Worm (Caenorhabditis elegans) whole organism, late embryonic: Measurements from ENCODE around the gene atat-2.

Experiments
- C08G9.2 ChIP-seq: sonication (generic microtip); optimal IDR thresholded peaks from 2 replicates; lab custom pipeline; 2016; ENCODE audit warnings: mild to moderate bottlenecking, missing genetic modification characterization, moderate library complexity, missing compliant biosample characterization
- C38D4.7 ChIP-seq: fragments of 200-800 bp; sonication (Bioruptor generic); optimal IDR thresholded peaks from 2 replicates; lab custom pipeline; 2018; ENCODE audit warnings: mild to moderate bottlenecking, missing genetic modification characterization, moderate library complexity, missing compliant biosample characterization
- K02D7.2 ChIP-seq: sonication (generic microtip); optimal IDR thresholded peaks from 2 replicates; lab custom pipeline; 2017; ENCODE audit warnings: mild to moderate bottlenecking, missing genetic modification characterization, missing compliant biosample characterization
- K09A11.1 ChIP-seq: sonication (generic microtip); optimal IDR thresholded peaks from 2 replicates; lab custom pipeline; 2017; ENCODE audit warnings: antibody characterized with exemption, mild to moderate bottlenecking, missing genetic modification characterization, missing compliant biosample characterization; ENCODE audit not compliant: insufficient read depth
- Y22D7AL.16 ChIP-seq: sonication (generic microtip); optimal IDR thresholded peaks from 2 replicates; lab custom pipeline; 2016; ENCODE audit warnings: missing genetic modification characterization, missing compliant biosample characterization
- ahr-1 ChIP-seq: sonication (generic microtip); optimal IDR thresholded peaks from 2 replicates; lab custom pipeline; 2016; ENCODE audit warnings: missing genetic modification characterization, missing compliant biosample characterization
- ama-1 ChIP-seq: fragments of 150-350 bp; optimal IDR thresholded peaks from 2 replicates; lab custom pipeline; 2014
- ceh-14 ChIP-seq: sonication (generic microtip); optimal IDR thresholded peaks from 2 replicates; lab custom pipeline; 2016; ENCODE audit warnings: missing genotype, missing genetic modification characterization, missing compliant biosample characterization
- ceh-18 ChIP-seq: sonication (generic microtip); optimal IDR thresholded peaks from 2 replicates; lab custom pipeline; 2016; ENCODE audit warnings: missing genetic modification characterization, missing compliant biosample characterization
- ceh-19 ChIP-seq: fragments of 200-800 bp; sonication (Bioruptor generic); optimal IDR thresholded peaks from 2 replicates; lab custom pipeline; 2018; ENCODE audit warnings: mild to moderate bottlenecking, missing genetic modification characterization, missing compliant biosample characterization
- ceh-30 ChIP-seq: fragments of 150-350 bp; optimal IDR thresholded peaks from 2 replicates; lab custom pipeline; 2014; ENCODE audit warnings: missing biosample characterization, missing genetic modification characterization
- ceh-31 ChIP-seq: sonication (generic microtip); optimal IDR thresholded peaks from 2 replicates; lab custom pipeline; 2016; ENCODE audit warnings: missing genetic modification characterization, missing compliant biosample characterization
- ceh-34 ChIP-seq: sonication (generic microtip); optimal IDR thresholded peaks from 2 replicates; lab custom pipeline; 2016; ENCODE audit warnings: mild to moderate bottlenecking, missing genetic modification characterization, missing compliant biosample characterization
- ceh-45 ChIP-seq: fragments of 200-800 bp; sonication (Bioruptor generic); IDR thresholded peaks from 2 replicates; pipeline ENCODE4 v1.3.6; 2022; ENCODE audit warnings: missing genetic modification reagents, missing genetic modification characterization, missing compliant biosample characterization
- ceh-48 ChIP-seq: sonication (generic microtip); optimal IDR thresholded peaks from 2 replicates; lab custom pipeline; 2016; ENCODE audit warnings: missing genetic modification characterization, inconsistent platforms, missing compliant biosample characterization
- ceh-9 ChIP-seq: sonication (generic microtip); optimal IDR thresholded peaks from 2 replicates; lab custom pipeline; 2016; ENCODE audit warnings: mild to moderate bottlenecking, missing genetic modification characterization, inconsistent platforms, missing compliant biosample characterization
- che-1 ChIP-seq: sonication (generic microtip); optimal IDR thresholded peaks from 2 replicates; lab custom pipeline; 2016; ENCODE audit warnings: mild to moderate bottlenecking, missing genetic modification characterization, missing compliant biosample characterization
- dmd-4 ChIP-seq: sonication (generic microtip); optimal IDR thresholded peaks from 2 replicates; lab custom pipeline; 2016; ENCODE audit warnings: borderline replicate concordance, missing genetic modification characterization, missing compliant biosample characterization
- dve-1 ChIP-seq: sonication (generic microtip); optimal IDR thresholded peaks from 2 replicates; lab custom pipeline; 2017; ENCODE audit warnings: antibody characterized with exemption, mild to moderate bottlenecking, missing genetic modification characterization, missing compliant biosample characterization
- elt-2 ChIP-seq: sonication (generic microtip); optimal IDR thresholded peaks from 2 replicates; lab custom pipeline; 2016; ENCODE audit warnings: missing genetic modification reagents, missing genetic modification characterization, missing compliant biosample characterization
- elt-4 ChIP-seq: sonication (generic microtip); optimal IDR thresholded peaks from 2 replicates; lab custom pipeline; 2016; ENCODE audit warnings: missing genetic modification characterization, missing compliant biosample characterization
- ets-4 ChIP-seq: sonication (generic microtip); optimal IDR thresholded peaks from 2 replicates; lab custom pipeline; 2016; ENCODE audit warnings: missing genetic modification characterization, missing compliant biosample characterization
- fax-1 ChIP-seq: sonication (generic microtip); optimal IDR thresholded peaks from 2 replicates; lab custom pipeline; 2016; ENCODE audit warnings: missing genotype, missing genetic modification characterization, missing compliant biosample characterization
- fkh-6 ChIP-seq: sonication (generic microtip); optimal IDR thresholded peaks from 2 replicates; lab custom pipeline; 2016; ENCODE audit warnings: missing genetic modification characterization, missing compliant biosample characterization
- gmeb-2 ChIP-seq: sonication (generic microtip); optimal IDR thresholded peaks from 2 replicates; lab custom pipeline; 2016; ENCODE audit warnings: missing genetic modification characterization, inconsistent platforms, missing compliant biosample characterization
- hlh-15 ChIP-seq: sonication (generic microtip); optimal IDR thresholded peaks from 2 replicates; lab custom pipeline; 2016; ENCODE audit warnings: missing genetic modification characterization, missing compliant biosample characterization
- hlh-30 ChIP-seq: sonication (generic microtip); optimal IDR thresholded peaks from 2 replicates; lab custom pipeline; 2017; ENCODE audit warnings: antibody characterized with exemption, missing genetic modification characterization, missing compliant biosample characterization; ENCODE audit not compliant: insufficient read depth
- hlh-6 ChIP-seq: sonication (generic microtip); optimal IDR thresholded peaks from 2 replicates; lab custom pipeline; 2016; ENCODE audit warnings: missing genotype, missing genetic modification characterization, missing compliant biosample characterization
- lim-6 ChIP-seq: sonication (generic microtip); optimal IDR thresholded peaks from 2 replicates; lab custom pipeline; 2016; ENCODE audit warnings: missing genetic modification characterization, missing compliant biosample characterization
- lin-11 ChIP-seq: fragments of 200-800 bp; sonication (Bioruptor generic); optimal IDR thresholded peaks from 2 replicates; lab custom pipeline; 2018; ENCODE audit warnings: mild to moderate bottlenecking, missing genetic modification characterization, missing compliant biosample characterization
- madf-2 ChIP-seq: sonication (generic microtip); optimal IDR thresholded peaks from 2 replicates; lab custom pipeline; 2017; ENCODE audit warnings: missing genetic modification characterization, missing compliant biosample characterization
- nhr-11 ChIP-seq: fragments of 150-350 bp; optimal IDR thresholded peaks from 2 replicates; lab custom pipeline; 2014; ENCODE audit warnings: missing biosample characterization, missing genetic modification characterization
- nhr-232 ChIP-seq: sonication (generic microtip); optimal IDR thresholded peaks from 2 replicates; lab custom pipeline; 2016; ENCODE audit warnings: missing genetic modification characterization, missing compliant biosample characterization
- pag-3 ChIP-seq: sonication (generic microtip); optimal IDR thresholded peaks from 2 replicates; lab custom pipeline; 2016; ENCODE audit warnings: missing compliant biosample characterization, missing genetic modification characterization, borderline replicate concordance
- pat-9 ChIP-seq: fragments of 200-800 bp; sonication (Bioruptor generic); optimal IDR thresholded peaks from 2 replicates; lab custom pipeline; 2018; ENCODE audit warnings: mild to moderate bottlenecking, missing genetic modification characterization, moderate library complexity, missing compliant biosample characterization
- pqm-1 ChIP-seq: sonication (generic microtip); optimal IDR thresholded peaks from 2 replicates; lab custom pipeline; 2016; ENCODE audit warnings: missing genetic modification characterization, missing compliant biosample characterization
- ref-2 ChIP-seq: sonication (generic microtip); optimal IDR thresholded peaks from 2 replicates; lab custom pipeline; 2016; ENCODE audit warnings: missing genetic modification characterization, missing compliant biosample characterization
- rnt-1 ChIP-seq: sonication (generic microtip); optimal IDR thresholded peaks from 2 replicates; lab custom pipeline; 2016; ENCODE audit warnings: missing genetic modification characterization, missing compliant biosample characterization
- sdc-2 ChIP-seq: sonication (generic microtip); optimal IDR thresholded peaks from 2 replicates; lab custom pipeline; 2016; ENCODE audit warnings: missing genotype, missing genetic modification characterization, missing compliant biosample characterization
- tbx-2 ChIP-seq: sonication (generic microtip); optimal IDR thresholded peaks from 2 replicates; lab custom pipeline; 2016; ENCODE audit warnings: missing genetic modification characterization, missing compliant biosample characterization
- ttx-3 ChIP-seq: sonication (generic microtip); optimal IDR thresholded peaks from 2 replicates; lab custom pipeline; 2016; ENCODE audit warnings: missing genetic modification reagents, missing genetic modification characterization, missing compliant biosample characterization
- unc-42 ChIP-seq: sonication (generic microtip); optimal IDR thresholded peaks from 2 replicates; lab custom pipeline; 2016; ENCODE audit warnings: missing genotype, missing genetic modification characterization, missing compliant biosample characterization
- zip-5 ChIP-seq: sonication (generic microtip); optimal IDR thresholded peaks from 2 replicates; lab custom pipeline; 2016; ENCODE audit warnings: missing genetic modification characterization, missing compliant biosample characterization
- ztf-16 ChIP-seq: sonication (generic microtip); optimal IDR thresholded peaks from 2 replicates; lab custom pipeline; 2017; ENCODE audit warnings: missing genetic modification characterization, missing compliant biosample characterization

Gene atat-2

ce11 chrX:5801156-5801592 lies 47.7 kb upstream of the atat-2 start (continued):
- TF ChIP-seq ceh-45 (peak; percentile 83), lin-11 (peak; percentile 77), ceh-18 (tag; lab: Kevin White, UChicago) (peak; percentile 85), zip-5 (tag; lab: Kevin White, UChicago) (peak; percentile 36), ama-1 (lab: Kevin White, UChicago) (no peak), hlh-6 (tag; lab: Kevin White, UChicago) (peak; percentile 77), nhr-11 (tag; lab: Kevin White, UChicago) (no peak), ceh-30 (tag; lab: Kevin White, UChicago) (peak; percentile 78), ets-4 (tag; lab: Kevin White, UChicago) (peak; percentile 69), fax-1 (tag; lab: Kevin White, UChicago) (peak; percentile 86), tbx-2 (tag; lab: Kevin White, UChicago) (peak; percentile 82), ceh-48 (tag; lab: Kevin White, UChicago) (peak; percentile 78), che-1 (peak; percentile 82), ceh-9 (tag; lab: Kevin White, UChicago) (peak; percentile 82), pat-9 (peak; percentile 87), ceh-31 (tag; lab: Kevin White, UChicago) (peak; percentile 84), K09A11.1 (tag; lab: Kevin White, UChicago) (peak; percentile 60), Y22D7AL.16 (peak; percentile 72), C08G9.2 (tag; lab: Kevin White, UChicago) (peak; percentile 77), C38D4.7 (peak; percentile 80), ttx-3 (peak; percentile 78), pqm-1 (tag; lab: Kevin White, UChicago) (peak; percentile 91), hlh-30 (tag; lab: Kevin White, UChicago) (peak; percentile 41), lim-6 (tag; lab: Kevin White, UChicago) (peak; percentile 82), K02D7.2 (tag; lab: Kevin White, UChicago) (peak; percentile 79), dve-1 (tag; lab: Kevin White, UChicago) (peak; percentile 89)

ce11 chrX:5802582-5802981 lies 46.3 kb upstream of the atat-2 start:
- TF ChIP-seq ahr-1 (tag; lab: Kevin White, UChicago) (no peak), hlh-15 (tag; lab: Kevin White, UChicago) (no peak), unc-42 (tag; lab: Kevin White, UChicago) (peak; percentile 65), ceh-31 (tag; lab: Kevin White, UChicago) (peak; percentile 49), ets-4 (tag; lab: Kevin White, UChicago) (no peak), madf-2 (tag; lab: Kevin White, UChicago) (no peak), ceh-18 (tag; lab: Kevin White, UChicago) (no peak), rnt-1 (tag; lab: Kevin White, UChicago) (no peak)

ce11 chrX:5803492-5803891 lies 45.4 kb upstream of the atat-2 start:
- TF ChIP-seq C08G9.2 (tag; lab: Kevin White, UChicago) (no peak), lim-6 (tag; lab: Kevin White, UChicago) (no peak), gmeb-2 (tag; lab: Kevin White, UChicago) (no peak), elt-2 (tag; lab: Kevin White, UChicago) (no peak), rnt-1 (tag; lab: Kevin White, UChicago) (no peak), ref-2 (tag; lab: Kevin White, UChicago) (no peak), ceh-14 (tag; lab: Kevin White, UChicago) (no peak), fkh-6 (no peak)

- no peak for TF ChIP-seq hlh-30 (tag; lab: Kevin White, UChicago)
- no peak for TF ChIP-seq lin-11
- TF ChIP-seq elt-4 (tag; lab: Kevin White, UChicago) = no peak
- TF ChIP-seq ttx-3 = no peak
- no peak for TF ChIP-seq Y22D7AL.16
- TF ChIP-seq elt-2 (tag; lab: Kevin White, UChicago) = no peak
- TF ChIP-seq pqm-1 (tag; lab: Kevin White, UChicago) = no peak
- no peak for TF ChIP-seq dmd-4 (tag; lab: Kevin White, UChicago)
- no peak for TF ChIP-seq pag-3 (tag; lab: Kevin White, UChicago)
- TF ChIP-seq ztf-16 (tag; lab: Kevin White, UChicago) = no peak
- no peak for TF ChIP-seq nhr-11 (tag; lab: Kevin White, UChicago)
- no peak for TF ChIP-seq K09A11.1 (tag; lab: Kevin White, UChicago)
- no peak for TF ChIP-seq C08G9.2 (tag; lab: Kevin White, UChicago)
- TF ChIP-seq ceh-34 (tag; lab: Kevin White, UChicago) = no peak
- TF ChIP-seq nhr-232 (tag; lab: Kevin White, UChicago) = no peak
- no peak for TF ChIP-seq sdc-2 (tag; lab: Kevin White, UChicago)
- no peak for TF ChIP-seq ceh-19 (GFP tag; lab: Kevin White, UChicago)
- TF ChIP-seq ceh-45 = no peak
- TF ChIP-seq, all 69 proteins: peak for 0
These were observed 42.9 kb upstream of the atat-2 start, which contains the start of gene F13D11.3 for ce11 chrX:5805872-5806472. Gene F13D11.3 (minus strand): TSS chrX:5805922.
